Fruit fly (Drosophila melanogaster) whole organism, embryonic: ENCODE data around the gene Fam92.

Experiments
- Awh ChIP-seq: fragments of 200-800 bp; sonication (Bioruptor generic); IDR thresholded peaks from 2 replicates; pipeline ENCODE4, ENCODE4 v1.3.6; 2022; ENCODE audit warnings: missing biosample characterization, missing genetic modification characterization
- BEAF-32 ChIP-seq: fragments of 200-800 bp; sonication (Bioruptor generic); optimal IDR thresholded peaks from 3 replicates; lab custom pipeline; 2017; ENCODE audit warnings: missing biosample characterization, missing genetic modification characterization, mild to moderate bottlenecking, moderate library complexity, missing genetic modification reagents
- Bteb2 ChIP-seq: fragments of 200-800 bp; sonication (Bioruptor generic); optimal IDR thresholded peaks from 2 replicates; lab custom pipeline; 2016; ENCODE audit warnings: missing biosample characterization, missing genetic modification characterization
- CG11398 ChIP-seq: fragments of 200-800 bp; sonication (Bioruptor generic); optimal IDR thresholded peaks from 2 replicates; lab custom pipeline; 2016; ENCODE audit warnings: missing biosample characterization, missing genetic modification characterization
- CG11695 ChIP-seq: fragments of 200-800 bp; sonication (Bioruptor generic); IDR thresholded peaks from 3 replicates; pipeline ENCODE4 v1.3.6; 2022; ENCODE audit warnings: missing biosample characterization, missing genetic modification characterization
- CG11696 ChIP-seq: fragments of 200-800 bp; sonication (Bioruptor generic); IDR thresholded peaks from 2 replicates; pipeline ENCODE4 v1.3.6; 2022; ENCODE audit warnings: missing biosample characterization, missing genetic modification characterization
- CG11723 ChIP-seq: fragments of 200-800 bp; sonication (Bioruptor generic); optimal IDR thresholded peaks from 2 replicates; lab custom pipeline; 2017; ENCODE audit warnings: missing biosample characterization, mild to moderate bottlenecking, missing genetic modification characterization
- CG12391 ChIP-seq: fragments of 200-800 bp; sonication (Bioruptor generic); optimal IDR thresholded peaks from 3 replicates; lab custom pipeline; 2018; ENCODE audit warnings: missing biosample characterization, mild to moderate bottlenecking, missing genetic modification characterization, moderate library complexity
- CG12769 ChIP-seq: fragments of 200-800 bp; sonication (Bioruptor generic); optimal IDR thresholded peaks from 2 replicates; lab custom pipeline; 2019; ENCODE audit warnings: missing biosample characterization, mild to moderate bottlenecking, missing genetic modification characterization, moderate library complexity
- CG14965 ChIP-seq: fragments of 200-800 bp; sonication (Bioruptor generic); optimal IDR thresholded peaks from 2 replicates; lab custom pipeline; 2016; ENCODE audit warnings: missing biosample characterization, missing genetic modification characterization, borderline replicate concordance
- CG18599 ChIP-seq: fragments of 200-800 bp; sonication (Bioruptor generic); optimal IDR thresholded peaks from 3 replicates; lab custom pipeline; 2017; ENCODE audit warnings: missing biosample characterization, missing genetic modification characterization, mild to moderate bottlenecking, moderate library complexity, missing genetic modification reagents
- CG33557 ChIP-seq: fragments of 200-800 bp; sonication (Bioruptor generic); optimal IDR thresholded peaks from 2 replicates; lab custom pipeline; 2019; ENCODE audit warnings: missing biosample characterization, mild to moderate bottlenecking, missing genetic modification characterization, moderate library complexity
- CG42726 ChIP-seq: fragments of 200-800 bp; sonication (Bioruptor generic); IDR thresholded peaks from 2 replicates; pipeline ENCODE4 v1.3.6; 2022; ENCODE audit warnings: missing biosample characterization, missing genetic modification characterization; ENCODE audit not compliant: partially characterized antibody
- CG4360 ChIP-seq: fragments of 200-800 bp; sonication (Bioruptor generic); IDR thresholded peaks from 2 replicates; pipeline ENCODE4 v1.3.6; 2022; ENCODE audit warnings: missing biosample characterization, missing genetic modification characterization
- CG4617 ChIP-seq: fragments of 200-800 bp; sonication (Bioruptor generic); optimal IDR thresholded peaks from 3 replicates; lab custom pipeline; 2016; ENCODE audit warnings: missing biosample characterization, missing genetic modification characterization, borderline replicate concordance
- CG6683 ChIP-seq: fragments of 200-800 bp; sonication (Bioruptor generic); optimal IDR thresholded peaks from 2 replicates; lab custom pipeline; 2017; ENCODE audit warnings: missing biosample characterization, mild to moderate bottlenecking, missing genetic modification characterization, missing genetic modification reagents
- CG6791 ChIP-seq: fragments of 200-800 bp; sonication (Bioruptor generic); IDR thresholded peaks from 3 replicates; pipeline ENCODE4 v1.3.6; 2022; ENCODE audit warnings: missing biosample characterization, missing genetic modification characterization; ENCODE audit not compliant: partially characterized antibody
- CG7987 ChIP-seq: fragments of 200-800 bp; sonication (Bioruptor generic); optimal IDR thresholded peaks from 2 replicates; lab custom pipeline; 2018; ENCODE audit warnings: missing biosample characterization, mild to moderate bottlenecking, missing genetic modification characterization, moderate library complexity
- D19A ChIP-seq: fragments of 200-800 bp; optimal IDR thresholded peaks from 3 replicates; lab custom pipeline; 2019; ENCODE audit warnings: missing biosample characterization, mild to moderate bottlenecking, missing genetic modification characterization, moderate library complexity
- Dp ChIP-seq: fragments of 200-800 bp; sonication (Bioruptor generic); optimal IDR thresholded peaks from 2 replicates; lab custom pipeline; 2018; ENCODE audit warnings: missing biosample characterization, mild to moderate bottlenecking, missing genetic modification characterization, moderate library complexity
- Dref ChIP-seq: fragments of 200-800 bp; sonication (Bioruptor generic); IDR thresholded peaks from 2 replicates; pipeline ENCODE4 v1.3.6; 2022; ENCODE audit warnings: missing biosample characterization, missing genetic modification characterization
- Ets97D ChIP-seq: fragments of 200-800 bp; sonication (Bioruptor generic); optimal IDR thresholded peaks from 3 replicates; lab custom pipeline; 2016; ENCODE audit warnings: missing biosample characterization, missing genetic modification characterization
- Hey ChIP-seq: fragments of 200-800 bp; sonication (Bioruptor generic); optimal IDR thresholded peaks from 3 replicates; lab custom pipeline; 2018; ENCODE audit warnings: missing biosample characterization, mild to moderate bottlenecking, missing genetic modification characterization
- HmgZ ChIP-seq: fragments of 200-800 bp; sonication (Bioruptor generic); optimal IDR thresholded peaks from 2 replicates; lab custom pipeline; 2018; ENCODE audit warnings: missing biosample characterization, mild to moderate bottlenecking, missing genetic modification characterization
- Kr ChIP-seq: fragments of 200-800 bp; sonication (Bioruptor generic); optimal IDR thresholded peaks from 2 replicates; lab custom pipeline; 2017; ENCODE audit warnings: missing biosample characterization, mild to moderate bottlenecking, missing genetic modification characterization
- Med ChIP-seq: fragments of 200-800 bp; sonication (Bioruptor generic); peaks from one replicate; lab custom pipeline; 2016; ENCODE audit warnings: missing biosample characterization, missing genetic modification characterization, mild to moderate bottlenecking, inconsistent platforms, moderate library complexity
- Side ChIP-seq: fragments of 200-800 bp; sonication (Bioruptor generic); optimal IDR thresholded peaks from 2 replicates; lab custom pipeline; 2016; ENCODE audit warnings: missing biosample characterization, missing genetic modification characterization
- Sin3A ChIP-seq: fragments of >200 bp; optimal IDR thresholded peaks from 2 replicates; lab custom pipeline; 2018
- TFAM ChIP-seq: fragments of 200-800 bp; sonication (Bioruptor generic); optimal IDR thresholded peaks from 2 replicates; lab custom pipeline; 2017; ENCODE audit warnings: missing biosample characterization, missing genetic modification characterization, inconsistent platforms
- Xbp1 ChIP-seq: fragments of 200-800 bp; sonication (Bioruptor generic); optimal IDR thresholded peaks from 3 replicates; lab custom pipeline; 2016; ENCODE audit warnings: missing biosample characterization, mild to moderate bottlenecking, missing genetic modification characterization
- bigmax ChIP-seq: fragments of 200-800 bp; sonication (Bioruptor generic); optimal IDR thresholded peaks from 2 replicates; lab custom pipeline; 2018; ENCODE audit warnings: missing biosample characterization, mild to moderate bottlenecking, missing genetic modification characterization
- chinmo ChIP-seq: fragments of 200-800 bp; sonication (Bioruptor generic); IDR thresholded peaks from 4 replicates; pipeline ENCODE4 v1.3.6; 2022; ENCODE audit warnings: missing biosample characterization, missing genetic modification characterization; ENCODE audit not compliant: partially characterized antibody
- crol ChIP-seq: fragments of 200-800 bp; sonication (Bioruptor generic); IDR thresholded peaks from 2 replicates; pipeline ENCODE4 v1.3.6; 2022; ENCODE audit warnings: missing biosample characterization, missing genetic modification characterization
- dmrt11E ChIP-seq: fragments of 200-800 bp; sonication (Bioruptor generic); optimal IDR thresholded peaks from 3 replicates; lab custom pipeline; 2018; ENCODE audit warnings: missing biosample characterization, mild to moderate bottlenecking, missing genetic modification characterization, moderate library complexity
- ewg ChIP-seq: fragments of 200-800 bp; sonication (Bioruptor generic); optimal IDR thresholded peaks from 3 replicates; lab custom pipeline; 2017; ENCODE audit warnings: mild to moderate bottlenecking, missing biosample characterization, missing genetic modification reagents, missing genetic modification characterization
- eyg ChIP-seq: fragments of 200-800 bp; sonication (Bioruptor generic); optimal IDR thresholded peaks from 3 replicates; lab custom pipeline; 2016; ENCODE audit warnings: missing biosample characterization, missing genetic modification characterization
- grn ChIP-seq: fragments of 200-800 bp; sonication (Bioruptor generic); optimal IDR thresholded peaks from 3 replicates; lab custom pipeline; 2017; ENCODE audit warnings: missing biosample characterization, missing genetic modification characterization
- h ChIP-seq: fragments of >200 bp; optimal IDR thresholded peaks from 2 replicates; lab custom pipeline; 2017
- hbn ChIP-seq: fragments of 200-800 bp; sonication (Bioruptor generic); IDR thresholded peaks from 2 replicates; pipeline ENCODE4 v1.3.6; 2022; ENCODE audit warnings: missing biosample characterization, missing genetic modification characterization; ENCODE audit not compliant: partially characterized antibody
- her ChIP-seq: fragments of 200-800 bp; sonication (Bioruptor generic); optimal IDR thresholded peaks from 2 replicates; lab custom pipeline; 2016; ENCODE audit warnings: missing biosample characterization, missing genetic modification characterization
- kah ChIP-seq: fragments of 200-800 bp; sonication (Bioruptor generic); optimal IDR thresholded peaks from 2 replicates; lab custom pipeline; 2018; ENCODE audit warnings: missing biosample characterization, mild to moderate bottlenecking, missing genetic modification characterization
- org-1 ChIP-seq: fragments of 200-800 bp; sonication (Bioruptor generic); optimal IDR thresholded peaks from 2 replicates; lab custom pipeline; 2017; ENCODE audit warnings: missing biosample characterization, missing genetic modification characterization
- pho ChIP-seq: fragments of 200-800 bp; sonication (Bioruptor generic); optimal IDR thresholded peaks from 2 replicates; lab custom pipeline; 2016; ENCODE audit warnings: missing biosample characterization, missing genetic modification characterization
- ranshi ChIP-seq: fragments of 200-800 bp; sonication (Bioruptor generic); IDR thresholded peaks from 2 replicates; pipeline ENCODE4 v1.3.6; 2022; ENCODE audit warnings: missing biosample characterization, missing genetic modification characterization
- run ChIP-seq: fragments of 200-800 bp; sonication (Bioruptor generic); optimal IDR thresholded peaks from 3 replicates; lab custom pipeline; 2018; ENCODE audit warnings: missing biosample characterization, mild to moderate bottlenecking, missing genetic modification characterization
- sens ChIP-seq: fragments of 200-800 bp; sonication (Bioruptor generic); peaks from one replicate; lab custom pipeline; 2016; ENCODE audit warnings: missing biosample characterization, missing genetic modification characterization
- sima ChIP-seq: fragments of 200-800 bp; sonication (Bioruptor generic); optimal IDR thresholded peaks from 2 replicates; lab custom pipeline; 2016; ENCODE audit warnings: missing biosample characterization, missing genetic modification characterization
- stwl ChIP-seq: fragments of 200-800 bp; sonication (Bioruptor generic); optimal IDR thresholded peaks from 3 replicates; lab custom pipeline; 2018; ENCODE audit warnings: missing biosample characterization, mild to moderate bottlenecking, missing genetic modification characterization, moderate library complexity
- sug ChIP-seq: fragments of 200-800 bp; optimal IDR thresholded peaks from 2 replicates; lab custom pipeline; 2019; ENCODE audit warnings: missing biosample characterization, mild to moderate bottlenecking, missing genetic modification characterization, moderate library complexity
- twi ChIP-seq: fragments of 200-800 bp; optimal IDR thresholded peaks from 2 replicates; lab custom pipeline; 2019; ENCODE audit warnings: missing biosample characterization, mild to moderate bottlenecking, missing genetic modification characterization, moderate library complexity
- yki ChIP-seq: fragments of >200 bp; optimal IDR thresholded peaks from 3 replicates; lab custom pipeline; 2018
- zen2 ChIP-seq: fragments of 200-800 bp; sonication (Bioruptor generic); IDR thresholded peaks from 3 replicates; pipeline ENCODE4 v1.3.6; 2022; ENCODE audit warnings: missing biosample characterization, missing genetic modification characterization; ENCODE audit not compliant: partially characterized antibody

The Fam92 gene

dm6 chr2L:12434535-12434938, 9.8 kb downstream of the Fam92 start, which contains the start of gene SC35 (continued):
- no peak for TF ChIP-seq CG12391 (tag; lab: Kevin White, UChicago)
- TF ChIP-seq dmrt11E (tag; lab: Kevin White, UChicago): no peak
- TF ChIP-seq CG6791 (GFP tag; lab: Robert Waterston, UW): peak; percentile 9; the same call in 1 of the 3 replicates
- TF ChIP-seq her: peak; percentile 14
- TF ChIP-seq twi (tag; lab: Kevin White, UChicago): no peak
- no peak for TF ChIP-seq CG33557 (GFP tag; lab: Kevin White, UChicago)
- no peak for TF ChIP-seq ranshi (GFP tag; lab: Robert Waterston, UW)
- no peak for TF ChIP-seq pho (GFP tag; lab: Kevin White, UChicago)
- no peak for TF ChIP-seq h (lab: Kevin White, UChicago)
- TF ChIP-seq ewg: no peak
- TF ChIP-seq sens (GFP tag; lab: Kevin White, UChicago): peak; percentile 59
- TF ChIP-seq hbn (GFP tag; lab: Robert Waterston, UW): 0 out of 2 replicates have a peak, but pooled peaks have one; percentile 22
- peak; percentile 11 for TF ChIP-seq Dp
- TF ChIP-seq Kr (GFP tag; lab: Kevin White, UChicago): no peak
- no peak for TF ChIP-seq org-1 (GFP tag; lab: Kevin White, UChicago)
- no peak for TF ChIP-seq CG11398
- peak; percentile 65 for TF ChIP-seq CG4617 (GFP tag; lab: Kevin White, UChicago)
- TF ChIP-seq Side (GFP tag; lab: Kevin White, UChicago): peak; percentile 2
- TF ChIP-seq BEAF-32 (GFP tag; lab: Kevin White, UChicago): peak; percentile 35
- TF ChIP-seq CG12769: peak; percentile 69
- no peak for TF ChIP-seq zen2 (GFP tag; lab: Robert Waterston, UW)
- TF ChIP-seq D19A: no peak
- no peak for TF ChIP-seq CG11723 (GFP tag; lab: Kevin White, UChicago)
- peak; percentile 61 for TF ChIP-seq Med (GFP tag; lab: Kevin White, UChicago)
- no peak for TF ChIP-seq Hey
- TF ChIP-seq sug (tag; lab: Kevin White, UChicago): no peak
- no peak for TF ChIP-seq CG11695 (GFP tag; lab: Robert Waterston, UW)
- TF ChIP-seq TFAM (GFP tag; lab: Kevin White, UChicago): no peak
- TF ChIP-seq bigmax (GFP tag; lab: Kevin White, UChicago): peak; percentile 88
- TF ChIP-seq CG4360 (GFP tag; lab: Robert Waterston, UW): peak; percentile 61
- no peak for TF ChIP-seq eyg
- peak; percentile 7 for TF ChIP-seq kah (GFP tag; lab: Kevin White, UChicago)
- TF ChIP-seq CG14965 (GFP tag; lab: Kevin White, UChicago): no peak
- TF ChIP-seq Awh (GFP tag; lab: Robert Waterston, UW): no peak
- no peak for TF ChIP-seq CG18599 (GFP tag; lab: Kevin White, UChicago)
- no peak for TF ChIP-seq Xbp1
- peak; percentile 40 for TF ChIP-seq CG7987
- no peak for TF ChIP-seq CG11696
- TF ChIP-seq Dref (GFP tag; lab: Robert Waterston, UW): peak; percentile 10; the same call in 1 of the 2 replicates
- no peak for TF ChIP-seq sima (GFP tag; lab: Kevin White, UChicago)
- TF ChIP-seq chinmo (GFP tag; lab: Robert Waterston, UW): peak; percentile 79; the same call in 1 of the 4 replicates
- peak; percentile 36 for TF ChIP-seq HmgZ (tag; lab: Kevin White, UChicago)
- TF ChIP-seq Sin3A (lab: Kevin White, UChicago): peak; percentile 27
- peak; percentile 4 for TF ChIP-seq stwl (tag; lab: Kevin White, UChicago)
- TF ChIP-seq yki (lab: Kevin White, UChicago): no peak
- peak; percentile 11 for TF ChIP-seq Ets97D (GFP tag; lab: Kevin White, UChicago)
- peak; percentile 95 for TF ChIP-seq crol (GFP tag; lab: Robert Waterston, UW)
- TF ChIP-seq run (tag; lab: Kevin White, UChicago): no peak
- TF ChIP-seq CG6683 (GFP tag; lab: Kevin White, UChicago): no peak
- TF ChIP-seq CG42726: no peak
- no peak for TF ChIP-seq grn
- TF ChIP-seq Bteb2: no peak
